Fruit fly (Drosophila melanogaster) whole organism, embryonic: ENCODE results near the gene CG42766.

Experiments used
- BEAF-32 ChIP-seq: fragments of 200-800 bp; sonication (Bioruptor generic); optimal IDR thresholded peaks from 3 replicates; lab custom pipeline; 2017; ENCODE audit warnings: missing biosample characterization, missing genetic modification characterization, mild to moderate bottlenecking, moderate library complexity, missing genetic modification reagents
- Bgb ChIP-seq: fragments of 200-800 bp; sonication (Bioruptor generic); IDR thresholded peaks from 2 replicates; pipeline ENCODE4 v1.3.6; 2022; ENCODE audit warnings: missing biosample characterization, missing genetic modification characterization; ENCODE audit not compliant: partially characterized antibody
- Bteb2 ChIP-seq: fragments of 200-800 bp; sonication (Bioruptor generic); optimal IDR thresholded peaks from 2 replicates; lab custom pipeline; 2016; ENCODE audit warnings: missing biosample characterization, missing genetic modification characterization
- CG10543 ChIP-seq: fragments of 200-800 bp; sonication (Bioruptor generic); optimal IDR thresholded peaks from 3 replicates; lab custom pipeline; 2017; ENCODE audit warnings: missing biosample characterization, mild to moderate bottlenecking, missing genetic modification characterization, moderate library complexity
- CG15696 ChIP-seq: fragments of 200-800 bp; sonication (Bioruptor generic); optimal IDR thresholded peaks from 2 replicates; lab custom pipeline; 2019; ENCODE audit warnings: missing biosample characterization, mild to moderate bottlenecking, missing genetic modification characterization, moderate library complexity
- CG1603 ChIP-seq: fragments of 200-800 bp; sonication (Bioruptor generic); optimal IDR thresholded peaks from 2 replicates; lab custom pipeline; 2019; ENCODE audit warnings: missing biosample characterization, mild to moderate bottlenecking, missing genetic modification characterization, moderate library complexity
- CG16813 ChIP-seq: fragments of 200-800 bp; sonication (Bioruptor generic); IDR thresholded peaks from 3 replicates; pipeline ENCODE4 v1.3.6; 2022; ENCODE audit warnings: missing biosample characterization, missing genetic modification characterization; ENCODE audit not compliant: partially characterized antibody
- CG17186 ChIP-seq: fragments of 200-800 bp; sonication (Bioruptor generic); optimal IDR thresholded peaks from 3 replicates; lab custom pipeline; 2017; ENCODE audit warnings: missing biosample characterization, missing genetic modification reagents, missing genetic modification characterization
- CG17361 ChIP-seq: fragments of 200-800 bp; sonication (Bioruptor generic); IDR thresholded peaks from 3 replicates; pipeline ENCODE4 v1.3.6; 2022; ENCODE audit warnings: missing biosample characterization, missing genetic modification characterization
- CG17802 ChIP-seq: fragments of 200-800 bp; sonication (Bioruptor generic); optimal IDR thresholded peaks from 2 replicates; lab custom pipeline; 2018; ENCODE audit warnings: missing biosample characterization, mild to moderate bottlenecking, missing genetic modification characterization, moderate library complexity
- CG18262 ChIP-seq: fragments of 200-800 bp; optimal IDR thresholded peaks from 3 replicates; lab custom pipeline; 2019; ENCODE audit warnings: missing biosample characterization, mild to moderate bottlenecking, missing genetic modification characterization, moderate library complexity
- CG2116 ChIP-seq: fragments of 200-800 bp; sonication (Bioruptor generic); optimal IDR thresholded peaks from 3 replicates; lab custom pipeline; 2018; ENCODE audit warnings: missing biosample characterization, mild to moderate bottlenecking, missing genetic modification characterization
- CG2120 ChIP-seq: fragments of 200-800 bp; sonication (Bioruptor generic); optimal IDR thresholded peaks from 3 replicates; lab custom pipeline; 2016; ENCODE audit warnings: missing biosample characterization, missing genetic modification characterization
- CG3995 ChIP-seq: fragments of 200-800 bp; sonication (Bioruptor generic); optimal IDR thresholded peaks from 3 replicates; lab custom pipeline; 2016; ENCODE audit warnings: missing biosample characterization, missing genetic modification characterization
- CG7786 ChIP-seq: fragments of 200-800 bp; sonication (Bioruptor generic); optimal IDR thresholded peaks from 2 replicates; lab custom pipeline; 2016; ENCODE audit warnings: missing biosample characterization, missing genetic modification characterization
- CG8359 ChIP-seq: fragments of 200-800 bp; sonication (Bioruptor generic); optimal IDR thresholded peaks from 2 replicates; lab custom pipeline; 2017; ENCODE audit warnings: missing biosample characterization, mild to moderate bottlenecking, missing genetic modification characterization, borderline replicate concordance
- CG9609 ChIP-seq: fragments of 200-800 bp; sonication (Bioruptor generic); optimal IDR thresholded peaks from 3 replicates; lab custom pipeline; 2016; ENCODE audit warnings: missing biosample characterization, missing genetic modification characterization
- CG9797 ChIP-seq: fragments of 200-800 bp; sonication (Bioruptor generic); optimal IDR thresholded peaks from 3 replicates; lab custom pipeline; 2018; ENCODE audit warnings: missing biosample characterization, mild to moderate bottlenecking, missing genetic modification characterization
- Dad ChIP-seq: fragments of 200-800 bp; sonication (Bioruptor generic); optimal IDR thresholded peaks from 3 replicates; lab custom pipeline; 2016; ENCODE audit warnings: missing biosample characterization, missing genetic modification characterization
- Dll ChIP-seq: fragments of 200-800 bp; sonication (Bioruptor generic); IDR thresholded peaks from 4 replicates; pipeline ENCODE4 v1.3.6; 2022; ENCODE audit warnings: missing biosample characterization, missing genetic modification characterization; ENCODE audit not compliant: partially characterized antibody
- NFAT ChIP-seq: fragments of 200-800 bp; sonication (Bioruptor generic); IDR thresholded peaks from 2 replicates; pipeline ENCODE4 v1.3.6; 2022; ENCODE audit warnings: missing biosample characterization, missing genetic modification characterization
- PHDP ChIP-seq: fragments of 200-800 bp; sonication (Bioruptor generic); optimal IDR thresholded peaks from 3 replicates; lab custom pipeline; 2018; ENCODE audit warnings: missing biosample characterization, mild to moderate bottlenecking, missing genetic modification characterization, moderate library complexity
- Scr ChIP-seq: fragments of 200-800 bp; sonication (Bioruptor generic); IDR thresholded peaks from 2 replicates; pipeline ENCODE4 v1.3.6; 2022; ENCODE audit warnings: missing biosample characterization, missing genetic modification characterization; ENCODE audit not compliant: partially characterized antibody
- Sox100B ChIP-seq: fragments of 200-800 bp; sonication (Bioruptor generic); optimal IDR thresholded peaks from 3 replicates; lab custom pipeline; 2018; ENCODE audit warnings: missing biosample characterization, mild to moderate bottlenecking, missing genetic modification characterization
- Vsx1 ChIP-seq: fragments of 200-800 bp; sonication (Bioruptor generic); optimal IDR thresholded peaks from 2 replicates; lab custom pipeline; 2017; ENCODE audit warnings: missing biosample characterization, mild to moderate bottlenecking, missing genetic modification characterization, missing genetic modification reagents
- croc ChIP-seq: fragments of 200-800 bp; sonication (Bioruptor generic); conservative IDR thresholded peaks from 3 replicates; pipeline ENCODE4 v1.3.6; 2022; ENCODE audit warnings: missing biosample characterization, missing genetic modification characterization
- gro ChIP-seq: fragments of 200-800 bp; sonication (Bioruptor generic); optimal IDR thresholded peaks from 2 replicates; lab custom pipeline; 2016; ENCODE audit warnings: missing biosample characterization, missing genetic modification characterization
- hb ChIP-seq: fragments of 200-800 bp; sonication (Bioruptor generic); IDR thresholded peaks from 3 replicates; pipeline ENCODE4 v1.3.6; 2022; ENCODE audit warnings: missing biosample characterization, missing genetic modification characterization; ENCODE audit not compliant: partially characterized antibody
- ind ChIP-seq: fragments of 200-800 bp; sonication (Bioruptor generic); optimal IDR thresholded peaks from 3 replicates; lab custom pipeline; 2016; ENCODE audit warnings: missing biosample characterization, missing genetic modification characterization
- nerfin-2 ChIP-seq: fragments of 200-800 bp; sonication (Bioruptor generic); IDR thresholded peaks from 2 replicates; pipeline ENCODE4 v1.3.6; 2022; ENCODE audit warnings: missing biosample characterization, missing genetic modification characterization; ENCODE audit not compliant: partially characterized antibody
- phol ChIP-seq: fragments of 200-800 bp; sonication (Bioruptor generic); optimal IDR thresholded peaks from 3 replicates; lab custom pipeline; 2018; ENCODE audit warnings: missing biosample characterization, mild to moderate bottlenecking, missing genetic modification characterization, moderate library complexity
- ssp ChIP-seq: fragments of 200-800 bp; sonication (Bioruptor generic); IDR thresholded peaks from 2 replicates; pipeline ENCODE4 v1.3.6; 2022; ENCODE audit warnings: missing biosample characterization, missing genetic modification characterization

The CG42766 gene

DNA sequence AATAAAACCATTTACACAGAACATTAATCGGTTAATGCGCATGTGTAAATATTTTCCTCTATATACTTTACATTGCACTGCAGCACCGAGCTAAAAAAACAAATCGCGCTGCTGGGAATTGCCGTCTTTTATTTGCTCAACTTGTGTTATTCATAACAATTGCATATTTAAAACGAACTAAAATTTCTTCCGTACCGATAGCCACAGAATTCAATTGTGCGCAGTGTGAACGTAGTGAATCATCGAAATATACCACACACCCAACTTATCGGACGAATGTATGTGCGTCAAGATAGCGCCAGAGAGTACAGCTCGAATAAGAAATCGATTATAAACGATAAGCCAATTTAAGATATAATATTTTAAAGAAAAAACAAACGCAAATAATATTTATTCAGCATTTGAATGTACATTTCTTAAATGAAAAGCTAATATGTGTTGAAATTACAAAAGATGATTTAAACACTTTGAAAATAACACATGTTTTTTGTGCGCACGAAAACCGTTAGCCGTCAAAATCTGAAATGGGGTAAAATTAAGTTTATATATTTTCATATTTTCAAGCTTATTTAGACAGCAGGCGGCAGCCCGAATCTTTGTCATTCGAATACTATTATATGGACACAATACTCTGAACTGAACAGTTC is 29.0 kb downstream of the CG42766 start, which contains the start of the genes vap and CG12698 (continued):
- TF ChIP-seq CG8359 (no peak), CG2116 (GFP tag; lab: Kevin White, UChicago) (peak; percentile 78), CG7786 (GFP tag; lab: Kevin White, UChicago) (no peak), CG17186 (GFP tag; lab: Kevin White, UChicago) (peak; percentile 54), Bteb2 (GFP tag; lab: Kevin White, UChicago) (no peak), Dll (peak; percentile 64), BEAF-32 (GFP tag; lab: Kevin White, UChicago) (peak; percentile 80), Bgb (GFP tag; lab: Robert Waterston, UW) (peak; percentile 78), ind (no peak), Dad (GFP tag; lab: Kevin White, UChicago) (no peak), CG9797 (peak; percentile 66), CG17802 (tag; lab: Kevin White, UChicago) (peak; percentile 91), CG18262 (tag; lab: Kevin White, UChicago) (no peak), Scr (peak; percentile 69), nerfin-2 (GFP tag; lab: Robert Waterston, UW) (peak; percentile 55; the same call in 1 of the 2 replicates), Sox100B (GFP tag; lab: Kevin White, UChicago) (no peak), CG2120 (GFP tag; lab: Kevin White, UChicago) (peak; percentile 8), CG10543 (GFP tag; lab: Kevin White, UChicago) (no peak), hb (0 out of 3 replicates have a peak, but pooled peaks have one; percentile 14), CG16813 (GFP tag; lab: Robert Waterston, UW) (peak; percentile 75), ssp (GFP tag; lab: Robert Waterston, UW) (peak; percentile 75), phol (tag; lab: Kevin White, UChicago) (peak; percentile 30), CG17361 (GFP tag; lab: Robert Waterston, UW) (peak; percentile 48; the same call in 2 of the 3 replicates), CG1603 (peak; percentile 100)

DNA sequence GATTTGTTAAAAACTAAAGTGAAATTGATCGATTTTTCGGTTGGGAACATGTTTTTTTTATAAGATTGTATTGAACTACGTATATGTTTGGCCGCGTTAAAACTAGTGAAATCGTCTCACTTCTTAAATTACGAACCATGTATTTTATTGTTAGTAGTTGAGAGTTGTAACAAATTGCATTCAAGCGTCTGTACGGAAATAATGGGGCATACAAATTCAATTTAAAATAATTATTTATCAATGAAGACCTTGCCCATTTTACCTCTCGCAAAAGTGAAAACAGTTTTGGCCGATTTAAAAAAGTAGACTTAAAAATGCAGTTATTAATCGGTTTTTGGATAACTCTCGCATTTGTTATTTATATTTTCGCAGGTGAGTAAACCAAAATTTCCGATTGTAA is 32.1 kb downstream of the CG42766 start, which contains the start of gene Muc14A:
Gene Muc14A, plus strand, starts transcription at position 301 of the 400 bp plus-strand sequence.
- TF ChIP-seq Vsx1: no peak
- no peak for TF ChIP-seq CG15696 (tag; lab: Kevin White, UChicago)
- TF ChIP-seq CG3995 (GFP tag; lab: Kevin White, UChicago): no peak
- TF ChIP-seq PHDP (tag; lab: Kevin White, UChicago): no peak
- TF ChIP-seq gro (GFP tag; lab: Kevin White, UChicago): no peak
- no peak for TF ChIP-seq croc (GFP tag; lab: Robert Waterston, UW)
- no peak for TF ChIP-seq NFAT
- TF ChIP-seq CG9609: no peak
